Worm (Caenorhabditis elegans) whole organism, L1 larva: ENCODE measurements around the gene nduv-3.
A peak's percentile ranks its signal among the peaks of the same experiment; 100 is the strongest.

Experiments used
- C04F5.9 ChIP-seq: sonication (generic microtip); optimal IDR thresholded peaks from 2 replicates; lab custom pipeline; 2016; ENCODE audit warnings: missing genetic modification characterization, missing compliant biosample characterization
- C16A3.4 ChIP-seq: fragments of 150-350 bp; optimal IDR thresholded peaks from 2 replicates; lab custom pipeline; 2014; ENCODE audit warnings: missing biosample characterization, missing genetic modification characterization
- Y116A8C.19 ChIP-seq: sonication (generic microtip); optimal IDR thresholded peaks from 2 replicates; lab custom pipeline; 2016; ENCODE audit warnings: missing compliant biosample characterization, missing genetic modification characterization, borderline replicate concordance
- alr-1 ChIP-seq: fragments of 200-800 bp; sonication (Bioruptor generic); optimal IDR thresholded peaks from 2 replicates; lab custom pipeline; 2018; ENCODE audit warnings: borderline replicate concordance, mild to moderate bottlenecking, missing genetic modification characterization, missing compliant biosample characterization
- aly-2 ChIP-seq: fragments of 150-350 bp; optimal IDR thresholded peaks from 2 replicates; lab custom pipeline; 2014; ENCODE audit warnings: missing biosample characterization, missing genetic modification characterization
- ama-1 ChIP-seq: fragments of 150-350 bp; optimal IDR thresholded peaks from 2 replicates; lab custom pipeline; 2014
- ceh-63 ChIP-seq: fragments of 200-800 bp; sonication (Bioruptor generic); optimal IDR thresholded peaks from 2 replicates; lab custom pipeline; 2018; ENCODE audit warnings: mild to moderate bottlenecking, missing genetic modification characterization, missing compliant biosample characterization
- ceh-82 ChIP-seq, 3 experiments: fragments of 150-350 bp in 1 of 3; sonication (generic microtip) in 2 of 3; optimal IDR thresholded peaks; 2 replicates each; lab custom pipeline; 2014 to 2017; ENCODE audit warnings: missing biosample characterization in 3 of 3, missing genetic modification characterization in 3 of 3
- dsc-1 ChIP-seq: sonication (generic microtip); optimal IDR thresholded peaks from 2 replicates; lab custom pipeline; 2016; ENCODE audit warnings: mild to moderate bottlenecking, missing genetic modification characterization, missing compliant biosample characterization
- efl-1 ChIP-seq, 4 experiments: fragments of 150-350 bp; optimal IDR thresholded peaks in 3 of 4; peaks in 1 of 4; 1 replicate in 1 of 4; 2 replicates in 3 of 4; lab custom pipeline; 2014; ENCODE audit warnings: missing biosample characterization in 2 of 4, missing genetic modification characterization in 2 of 4, missing genetic modification reagents in 2 of 4
- egl-13 ChIP-seq: sonication (generic microtip); optimal IDR thresholded peaks from 2 replicates; lab custom pipeline; 2016; ENCODE audit warnings: missing genotype, missing genetic modification reagents, missing genetic modification characterization, missing compliant biosample characterization
- fkh-10 ChIP-seq: sonication (generic microtip); optimal IDR thresholded peaks from 2 replicates; lab custom pipeline; 2017; ENCODE audit warnings: missing biosample characterization, missing genetic modification reagents, missing genetic modification characterization
- fkh-8 ChIP-seq: sonication (generic microtip); optimal IDR thresholded peaks from 2 replicates; lab custom pipeline; 2016; ENCODE audit warnings: mild to moderate bottlenecking, missing genetic modification characterization, missing compliant biosample characterization
- fos-1 ChIP-seq: fragments of 150-350 bp; optimal IDR thresholded peaks from 2 replicates; lab custom pipeline; 2014; ENCODE audit warnings: missing biosample characterization, missing genetic modification characterization
- hlh-17 ChIP-seq: fragments of 200-800 bp; sonication (Bioruptor generic); optimal IDR thresholded peaks from 2 replicates; lab custom pipeline; 2018; ENCODE audit warnings: missing genetic modification characterization, mild to moderate bottlenecking, missing compliant biosample characterization, moderate library complexity, borderline replicate concordance
- hlh-4 ChIP-seq: sonication (generic microtip); optimal IDR thresholded peaks from 2 replicates; lab custom pipeline; 2016; ENCODE audit warnings: mild to moderate bottlenecking, missing genetic modification characterization, missing compliant biosample characterization
- hpl-2 ChIP-seq: fragments of 150-350 bp; optimal IDR thresholded peaks from 2 replicates; lab custom pipeline; 2014; ENCODE audit warnings: missing biosample characterization, missing genetic modification reagents, missing genetic modification characterization
- isw-1 ChIP-seq: fragments of 200-800 bp; sonication (Bioruptor generic); IDR thresholded peaks from 2 replicates; pipeline ENCODE4 v1.3.6; 2022; ENCODE audit warnings: missing genetic modification characterization, missing compliant biosample characterization
- lin-13 ChIP-seq: fragments of 150-350 bp; optimal IDR thresholded peaks from 2 replicates; lab custom pipeline; 2014; ENCODE audit warnings: missing biosample characterization, missing genetic modification reagents, missing genetic modification characterization
- lin-14 ChIP-seq: fragments of 200-800 bp; sonication (Bioruptor generic); optimal IDR thresholded peaks from 2 replicates; lab custom pipeline; 2018; ENCODE audit warnings: mild to moderate bottlenecking, missing genetic modification characterization, moderate library complexity, missing compliant biosample characterization
- lsy-2 ChIP-seq, 2 experiments: fragments of 150-350 bp; optimal IDR thresholded peaks; 2 replicates each; lab custom pipeline; 2014; ENCODE audit warnings: missing biosample characterization in 2 of 2, missing genetic modification characterization in 2 of 2
- mab-9 ChIP-seq: fragments of 200-800 bp; sonication (Bioruptor generic); IDR thresholded peaks from 2 replicates; pipeline ENCODE4 v1.3.6; 2022; ENCODE audit warnings: missing genetic modification reagents, missing genetic modification characterization, missing compliant biosample characterization
- mep-1 ChIP-seq: fragments of 150-350 bp; optimal IDR thresholded peaks from 2 replicates; lab custom pipeline; 2014; ENCODE audit warnings: missing biosample characterization, missing genetic modification characterization
- nhr-11 ChIP-seq: fragments of 150-350 bp; optimal IDR thresholded peaks from 2 replicates; lab custom pipeline; 2014; ENCODE audit warnings: missing biosample characterization, missing genetic modification characterization
- nhr-19 ChIP-seq: fragments of 200-800 bp; sonication (Bioruptor generic); conservative IDR thresholded peaks from 2 replicates; pipeline ENCODE4 v1.3.6; 2022; ENCODE audit warnings: missing genetic modification characterization, missing compliant biosample characterization
- nhr-47 ChIP-seq: sonication (generic microtip); optimal IDR thresholded peaks from 2 replicates; lab custom pipeline; 2016; ENCODE audit warnings: mild to moderate bottlenecking, missing genetic modification characterization, moderate library complexity, missing compliant biosample characterization
- nhr-76 ChIP-seq: sonication (generic microtip); optimal IDR thresholded peaks from 2 replicates; lab custom pipeline; 2017; ENCODE audit warnings: missing biosample characterization, missing genetic modification characterization
- nhr-77 ChIP-seq: fragments of 150-350 bp; optimal IDR thresholded peaks from 2 replicates; lab custom pipeline; 2014; ENCODE audit warnings: missing biosample characterization, missing genetic modification characterization
- nhr-84 ChIP-seq: sonication (generic microtip); optimal IDR thresholded peaks from 2 replicates; lab custom pipeline; 2017; ENCODE audit warnings: missing biosample characterization, missing genetic modification characterization
- nhr-85 ChIP-seq: sonication (generic microtip); peaks from one replicate; lab custom pipeline; 2016; ENCODE audit warnings: missing genetic modification characterization, inconsistent platforms, missing compliant biosample characterization
- pag-3 ChIP-seq: sonication (generic microtip); optimal IDR thresholded peaks from 2 replicates; lab custom pipeline; 2017; ENCODE audit warnings: missing genetic modification characterization, mild to moderate bottlenecking, missing compliant biosample characterization, antibody characterized with exemption, borderline replicate concordance; ENCODE audit not compliant: insufficient read depth
- pax-3 ChIP-seq: fragments of 200-800 bp; sonication (Bioruptor generic); optimal IDR thresholded peaks from 2 replicates; lab custom pipeline; 2018; ENCODE audit warnings: mild to moderate bottlenecking, missing genetic modification characterization, moderate library complexity, missing compliant biosample characterization
- rnt-1 ChIP-seq: sonication (generic microtip); optimal IDR thresholded peaks from 2 replicates; lab custom pipeline; 2016; ENCODE audit warnings: mild to moderate bottlenecking, missing genetic modification characterization, moderate library complexity, missing compliant biosample characterization
- sptf-1 ChIP-seq: fragments of 150-350 bp; optimal IDR thresholded peaks from 2 replicates; lab custom pipeline; 2014; ENCODE audit warnings: missing biosample characterization, missing genetic modification characterization
- swsn-7 ChIP-seq: sonication (generic microtip); optimal IDR thresholded peaks from 2 replicates; lab custom pipeline; 2016; ENCODE audit warnings: missing genetic modification characterization, missing compliant biosample characterization
- tbx-2 ChIP-seq: sonication (generic microtip); optimal IDR thresholded peaks from 2 replicates; lab custom pipeline; 2016; ENCODE audit warnings: missing genetic modification characterization, missing compliant biosample characterization
- unc-86 ChIP-seq: sonication (generic microtip); optimal IDR thresholded peaks from 2 replicates; lab custom pipeline; 2016; ENCODE audit warnings: missing genetic modification characterization, missing compliant biosample characterization

Gene nduv-3

DNA sequence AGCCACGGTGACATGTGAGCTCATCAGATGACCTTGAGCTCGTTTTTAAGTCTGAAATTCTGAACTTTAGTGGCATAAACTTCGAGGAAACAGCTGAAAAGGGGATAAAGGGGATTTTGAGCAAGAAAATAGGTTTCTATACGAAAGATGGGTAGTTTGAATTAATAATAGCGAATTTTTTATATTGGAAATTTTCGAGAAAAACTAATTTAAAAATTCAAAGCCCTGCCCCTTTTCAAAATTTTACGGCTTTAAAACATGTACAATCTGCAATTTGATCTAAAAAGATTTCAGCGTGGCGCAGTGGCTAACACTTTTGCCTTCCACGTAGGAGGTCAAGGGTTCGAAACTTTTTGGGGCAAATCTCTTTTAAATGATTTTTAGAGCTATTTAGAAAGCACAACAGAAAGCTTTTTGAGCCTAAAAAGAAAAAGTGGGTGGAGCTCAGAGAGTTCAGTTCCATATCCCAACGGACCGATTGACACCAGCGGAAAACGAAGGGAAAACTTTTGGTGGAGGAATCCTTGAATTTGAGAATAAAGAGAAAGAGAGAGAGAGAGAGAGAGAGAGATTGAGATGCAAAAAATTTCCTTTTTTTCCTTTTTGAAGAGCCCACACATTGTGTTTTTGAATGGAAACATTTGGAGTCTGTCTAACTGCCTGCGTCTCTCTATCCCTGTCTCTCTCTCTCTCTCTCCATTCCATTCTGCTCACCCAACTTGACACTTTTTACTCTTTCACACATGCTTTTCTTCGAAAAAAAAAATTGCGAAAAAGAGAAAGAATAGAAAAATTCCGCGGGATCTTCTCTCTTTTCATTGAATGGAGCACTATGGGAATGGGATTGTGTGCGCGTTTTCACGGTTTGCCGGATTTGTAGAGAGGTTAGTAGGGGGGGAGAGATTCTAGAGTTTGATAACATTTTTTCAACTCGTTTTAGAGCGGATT is 23.1 kb downstream of the nduv-3 start, which contains the start of gene Y69A2AR.31 (continued):
- no peak for TF ChIP-seq C16A3.4
- peak; percentile 40 for TF ChIP-seq nhr-47 (tag; lab: Kevin White, UChicago)
- TF ChIP-seq fos-1 (tag; lab: Kevin White, UChicago), result no peak
- TF ChIP-seq mab-9 (GFP tag; lab: Robert Waterston, UW), result no peak
- TF ChIP-seq fkh-8 (tag; lab: Kevin White, UChicago), result peak; percentile 6
- no peak for TF ChIP-seq lin-13 (GFP tag; lab: Kevin White, UChicago)
- no peak for TF ChIP-seq nhr-76 (tag; lab: Kevin White, UChicago)
- no peak for TF ChIP-seq aly-2 (tag; lab: Kevin White, UChicago)
- no peak for TF ChIP-seq egl-13 (tag; lab: Kevin White, UChicago)
- TF ChIP-seq ama-1 (lab: Kevin White, UChicago), result no peak
- no peak for TF ChIP-seq Y116A8C.19 (tag; lab: Kevin White, UChicago)
- TF ChIP-seq ceh-63, result no peak
- no peak for TF ChIP-seq alr-1
- no peak for TF ChIP-seq hlh-17 (GFP tag; lab: Kevin White, UChicago)
- TF ChIP-seq fkh-10, result peak; percentile 72
- TF ChIP-seq mep-1 (tag; lab: Kevin White, UChicago), result no peak
- TF ChIP-seq efl-1 (optimal IDR thresholded peaks at IDR 0.05; lab: Kevin White, UChicago), result peak; percentile 6 to 20
- peak; percentile 3 to 88 for TF ChIP-seq efl-1 (GFP tag; optimal IDR thresholded peaks at IDR 0.05 in 1 of 2; lab: Kevin White, UChicago)
- TF ChIP-seq nhr-19 (GFP tag; lab: Robert Waterston, UW), result no peak
- TF ChIP-seq nhr-11 (tag; lab: Kevin White, UChicago), result no peak
- TF ChIP-seq nhr-85, result peak; percentile 15
- no peak for TF ChIP-seq swsn-7
- TF ChIP-seq unc-86 (tag; lab: Kevin White, UChicago), result peak; percentile 15
- TF ChIP-seq pax-3 (tag; lab: Kevin White, UChicago), result no peak
- peak; percentile 57 for TF ChIP-seq dsc-1 (tag; lab: Kevin White, UChicago)
- TF ChIP-seq ceh-82 (tag; optimal IDR thresholded peaks at IDR 0.05; lab: Kevin White, UChicago), result peak in 1 of 3 experiments; percentile 55
- peak; percentile 26 for TF ChIP-seq rnt-1 (tag; lab: Kevin White, UChicago)
- no peak for TF ChIP-seq hlh-4 (tag; lab: Kevin White, UChicago)
- TF ChIP-seq isw-1 (GFP tag; lab: Robert Waterston, UW), result peak; percentile 12
- peak; percentile 83 for TF ChIP-seq lin-14 (GFP tag; lab: Kevin White, UChicago)
- TF ChIP-seq nhr-77 (tag; lab: Kevin White, UChicago), result no peak
- no peak for TF ChIP-seq pag-3 (tag; lab: Kevin White, UChicago)
- TF ChIP-seq nhr-84 (tag; lab: Kevin White, UChicago), result no peak
- no peak for TF ChIP-seq hpl-2

DNA sequence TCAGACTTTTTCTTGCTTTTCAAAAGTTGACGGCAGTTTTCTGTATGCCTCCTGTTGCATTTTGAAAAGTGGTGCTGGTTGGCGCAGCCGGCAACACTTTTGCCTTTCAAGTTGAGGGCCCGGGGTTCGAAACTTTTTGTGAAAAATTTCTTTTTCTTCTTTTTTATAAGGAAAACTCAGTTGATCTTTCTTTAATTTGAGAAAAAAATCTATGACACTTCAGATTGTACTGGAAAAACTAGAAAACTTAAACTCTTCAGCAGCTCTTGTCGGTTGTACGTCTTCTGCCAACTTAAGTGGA is 23.7 kb downstream of the nduv-3 start:
- no peak for TF ChIP-seq lsy-2 (tag; optimal IDR thresholded peaks at IDR 0.05; lab: Kevin White, UChicago)
- no peak for TF ChIP-seq C04F5.9 (tag; lab: Kevin White, UChicago)
- no peak for TF ChIP-seq tbx-2 (tag; lab: Kevin White, UChicago)
- no peak for TF ChIP-seq efl-1 (optimal IDR thresholded peaks at IDR 0.05; lab: Kevin White, UChicago)
- peak in 1 of 2 experiments; percentile 58 for TF ChIP-seq efl-1 (GFP tag; optimal IDR thresholded peaks at IDR 0.05 in 1 of 2; lab: Kevin White, UChicago)
- no peak for TF ChIP-seq unc-86 (tag; lab: Kevin White, UChicago)
- TF ChIP-seq sptf-1 (tag; lab: Kevin White, UChicago), result no peak
- TF ChIP-seq, all 84 proteins: peak for 1
